Worm (Caenorhabditis elegans): ENCODE results near the gene ykt-6.

ykt-6 gene

DNA sequence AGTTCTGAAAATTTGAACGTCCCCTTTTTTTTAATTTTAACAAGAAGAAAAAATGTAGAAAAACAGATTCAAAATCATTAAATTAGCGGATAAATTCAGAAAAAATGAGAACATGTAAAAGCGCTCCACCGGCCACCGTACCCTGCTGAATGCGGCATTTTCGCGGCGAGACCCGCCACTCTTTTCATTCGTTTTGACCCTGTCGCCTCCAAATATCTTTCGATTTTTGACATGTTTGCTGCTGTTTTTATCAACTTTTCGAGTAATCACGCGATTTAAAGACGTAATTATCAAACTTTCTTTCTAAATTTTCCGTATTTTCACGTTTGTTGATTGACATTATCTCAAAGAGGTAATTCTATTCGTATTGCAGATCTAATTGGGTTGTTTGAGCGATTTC lies 48.8 kb upstream of the ykt-6 start, which contains the start of gene gsp-2 (continued):
- TF ChIP-seq sox-4 (tag; optimal IDR thresholded peaks at IDR 0.05) (no peak), ceh-8 (GFP tag; optimal IDR thresholded peaks at IDR 0.05) (no peak), ceh-88 (GFP tag; IDR thresholded peaks at IDR 0.05) (no peak; the same call in 1 of the 2 replicates), mdl-1 (tag; optimal IDR thresholded peaks at IDR 0.05) (peak in 1 of 2 experiments; percentile 74), C04F5.9 (tag; optimal IDR thresholded peaks at IDR 0.05) (no peak), unc-130 (tag; optimal IDR thresholded peaks at IDR 0.05) (peak; percentile 81), lin-35 (GFP tag; optimal IDR thresholded peaks at IDR 0.05) (peak; percentile 83), nhr-90 (tag; optimal IDR thresholded peaks at IDR 0.05; ENCODE audit: poor library complexity) (peak; percentile 51), sptf-1 (tag; optimal IDR thresholded peaks at IDR 0.05) (no peak), nhr-237 (tag; optimal IDR thresholded peaks at IDR 0.05) (peak; percentile 24), pqm-1 (tag; optimal IDR thresholded peaks at IDR 0.05) (no peak), snu-23 (GFP tag; optimal IDR thresholded peaks at IDR 0.05) (peak; percentile 81), blmp-1 (tag; optimal IDR thresholded peaks at IDR 0.05) (peak; percentile 78), fkh-10 (GFP tag; optimal IDR thresholded peaks at IDR 0.05) (no peak), C34B4.2 (tag; optimal IDR thresholded peaks at IDR 0.05) (no peak), jun-1 (tag; optimal IDR thresholded peaks at IDR 0.05) (peak; percentile 46), nhr-11 (tag; optimal IDR thresholded peaks at IDR 0.05) (no peak), xbp-1 (tag; optimal IDR thresholded peaks at IDR 0.05) (peak; percentile 63), isw-1 (GFP tag; IDR thresholded peaks at IDR 0.05) (peak; percentile 73), aha-1 (tag; optimal IDR thresholded peaks at IDR 0.05) (no peak), swsn-7 (tag; optimal IDR thresholded peaks at IDR 0.05) (peak; percentile 58), irx-1 (tag; optimal IDR thresholded peaks at IDR 0.05) (no peak), lsy-2 (tag; optimal IDR thresholded peaks at IDR 0.05) (peak; percentile 94 to 98), nhr-19 (GFP tag; conservative IDR thresholded peaks at IDR 0.05) (peak; percentile 81), ztf-4 (tag; optimal IDR thresholded peaks at IDR 0.05) (peak; percentile 36), sup-37 (GFP tag; optimal IDR thresholded peaks at IDR 0.05) (no peak), nhr-28 (tag; optimal IDR thresholded peaks at IDR 0.05) (no peak), nhr-76 (tag; optimal IDR thresholded peaks at IDR 0.05) (no peak), mab-9 (GFP tag; IDR thresholded peaks at IDR 0.05) (peak; percentile 47; the same call in 1 of the 2 replicates), egl-27 (tag; optimal IDR thresholded peaks at IDR 0.05) (no peak), nhr-85 (tag) (peak; percentile 48), grh-1 (GFP tag; IDR thresholded peaks at IDR 0.05) (0 out of 2 replicates have a peak, but pooled peaks have one; percentile 5), elt-3 (tag; optimal IDR thresholded peaks at IDR 0.05) (peak in 3 of 6 experiments; percentile 29 to 89 (median 51)), nhr-77 (tag; optimal IDR thresholded peaks at IDR 0.05) (peak; percentile 57), dsc-1 (tag; optimal IDR thresholded peaks at IDR 0.05) (peak; percentile 53)

DNA sequence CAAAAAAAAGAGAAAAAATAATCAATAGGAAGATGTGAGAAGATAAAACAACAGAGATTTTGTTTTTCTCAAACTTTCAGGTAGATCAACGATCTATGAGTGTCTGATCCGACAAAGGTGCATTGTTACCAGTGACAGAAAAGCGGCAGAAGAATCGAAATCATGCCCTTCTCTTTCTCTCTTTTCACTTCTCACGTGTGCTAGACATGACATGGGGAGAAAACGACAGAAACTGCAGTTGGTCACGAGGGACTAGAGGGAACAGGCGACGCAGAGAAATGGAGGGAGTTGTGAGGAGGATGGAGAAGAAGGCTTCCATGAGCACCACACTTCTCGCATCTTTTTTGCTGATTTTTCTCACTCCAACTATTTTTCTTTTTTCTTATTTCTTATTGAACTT lies 47.8 kb upstream of the ykt-6 start, which contains the start of gene F56C9.10:
Gene F56C9.10 (minus strand): TSS at position 97 of the 400 bp plus-strand sequence.
- TF ChIP-seq fkh-4 (tag; optimal IDR thresholded peaks at IDR 0.05; ENCODE audit: borderline replicate concordance) (no peak), fos-1 (tag; optimal IDR thresholded peaks at IDR 0.05) (peak; percentile 80), xbp-1 (tag; optimal IDR thresholded peaks at IDR 0.05) (peak; percentile 75), lsy-2 (tag; optimal IDR thresholded peaks at IDR 0.05) (peak; percentile 92 to 96), tbx-2 (tag; optimal IDR thresholded peaks at IDR 0.05) (peak; percentile 85), nhr-76 (tag; optimal IDR thresholded peaks at IDR 0.05) (no peak), mef-2 (tag; optimal IDR thresholded peaks at IDR 0.05) (peak; percentile 74), nhr-71 (tag; optimal IDR thresholded peaks at IDR 0.05) (peak; percentile 97), pqm-1 (tag; optimal IDR thresholded peaks at IDR 0.05) (no peak), unc-130 (tag; optimal IDR thresholded peaks at IDR 0.05) (peak; percentile 78), nhr-77 (tag; optimal IDR thresholded peaks at IDR 0.05) (peak; percentile 40), ceh-8 (GFP tag; optimal IDR thresholded peaks at IDR 0.05) (no peak), elt-3 (tag; optimal IDR thresholded peaks at IDR 0.05) (peak in 3 of 6 experiments; percentile 58 to 86 (median 80)), rnt-1 (tag; optimal IDR thresholded peaks at IDR 0.05) (peak; percentile 93), pax-3 (tag; optimal IDR thresholded peaks at IDR 0.05) (no peak), swsn-7 (tag; optimal IDR thresholded peaks at IDR 0.05) (peak; percentile 85), C16A3.4 (tag; optimal IDR thresholded peaks at IDR 0.05) (peak; percentile 91), nhr-90 (tag; optimal IDR thresholded peaks at IDR 0.05; ENCODE audit: poor library complexity) (peak; percentile 81), egl-27 (tag; optimal IDR thresholded peaks at IDR 0.05) (peak; percentile 32 to 79), C04F5.9 (tag; optimal IDR thresholded peaks at IDR 0.05) (peak; percentile 42), jun-1 (tag; optimal IDR thresholded peaks at IDR 0.05) (peak; percentile 49), lin-13 (GFP tag; optimal IDR thresholded peaks at IDR 0.05) (peak; percentile 93), dsc-1 (tag; optimal IDR thresholded peaks at IDR 0.05) (peak; percentile 52), fkh-8 (tag; optimal IDR thresholded peaks at IDR 0.05) (peak; percentile 90), dpl-1 (GFP tag; optimal IDR thresholded peaks at IDR 0.05) (peak; percentile 65 to 72 (median 69)), nhr-47 (tag; optimal IDR thresholded peaks at IDR 0.05) (peak; percentile 86), hlh-4 (tag; optimal IDR thresholded peaks at IDR 0.05) (no peak), skn-1 (tag; optimal IDR thresholded peaks at IDR 0.05) (peak; percentile 86), fkh-10 (GFP tag; optimal IDR thresholded peaks at IDR 0.05) (peak; percentile 35), sup-37 (GFP tag; optimal IDR thresholded peaks at IDR 0.05) (peak; percentile 38), nhr-85 (tag) (peak; percentile 92), lir-3 (tag; optimal IDR thresholded peaks at IDR 0.05; ENCODE audit: poor library complexity) (peak; percentile 59)

Data from whole organism, L1 larva.